Fruit fly (Drosophila melanogaster): ENCODE data around the gene CG3634.
A peak's percentile ranks its signal among the peaks of the same experiment; 100 is the strongest.

The CG3634 gene

DNA sequence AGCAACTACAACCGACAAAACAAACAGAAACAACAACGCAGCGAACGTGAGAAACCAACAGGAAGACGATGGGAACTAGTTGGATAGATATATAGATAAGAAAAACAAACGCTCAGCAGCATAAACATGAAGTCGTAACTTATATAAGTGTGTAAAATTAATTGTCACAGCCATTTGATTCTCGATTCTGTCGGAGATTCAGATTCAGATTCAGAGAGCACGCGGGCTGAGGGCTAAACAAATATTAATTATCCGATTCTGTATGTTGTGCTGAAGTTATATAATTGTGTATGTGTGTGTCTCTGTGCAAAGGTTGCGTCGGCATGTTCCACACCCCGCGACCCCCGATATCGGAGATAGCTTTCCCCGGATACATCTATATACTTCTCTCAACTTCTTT, 25.1 kb upstream of the CG3634 start:
- TF ChIP-seq svp (GFP tag) (no peak), Eip78C (GFP tag) (peak; percentile 29)

DNA sequence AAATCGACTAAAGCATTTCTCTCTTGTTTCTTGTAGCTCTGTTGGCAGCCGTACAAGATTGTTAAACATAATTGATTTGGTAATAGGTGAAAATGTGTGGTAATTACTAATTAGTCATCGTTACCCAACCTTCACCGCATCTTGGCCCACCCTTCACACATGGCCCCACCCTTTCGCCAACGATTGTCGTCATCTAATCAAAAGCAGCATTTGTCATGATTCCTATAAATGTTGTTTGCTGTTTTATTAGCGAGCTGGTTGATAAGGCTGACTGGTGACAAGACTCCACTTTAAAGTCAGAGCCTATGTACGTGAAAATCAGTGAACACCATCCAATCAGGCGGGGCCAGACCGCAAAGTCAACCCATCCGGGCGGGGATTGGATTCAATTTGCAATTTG, 21.3 kb upstream of the CG3634 start:
- TF ChIP-seq achi (GFP tag; optimal IDR thresholded peaks at IDR 0.05) (no peak), vri (GFP tag; optimal IDR thresholded peaks at IDR 0.05) (peak; percentile 47), Smox (GFP tag; optimal IDR thresholded peaks at IDR 0.05) (no peak), CG6792 (GFP tag; optimal IDR thresholded peaks at IDR 0.05) (no peak)

DNA sequence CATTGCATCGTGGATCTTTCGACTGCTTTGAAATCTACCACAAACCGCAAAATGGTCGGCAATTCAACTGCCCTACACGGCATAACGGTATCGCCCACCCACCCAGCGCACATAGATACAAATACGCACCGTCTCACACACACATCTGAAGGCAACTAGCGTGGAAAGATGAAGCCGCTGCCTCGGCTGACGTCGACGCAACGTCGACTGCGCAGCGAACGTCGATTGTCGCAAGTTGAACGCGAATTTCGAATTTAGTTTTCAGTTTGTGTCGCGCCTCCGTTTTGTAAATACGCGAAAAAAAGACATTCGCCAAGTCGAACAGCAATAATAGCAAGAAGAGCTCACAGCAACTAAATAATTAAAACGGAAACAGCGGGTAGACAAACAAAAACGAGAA, 18.9 kb upstream of the CG3634 start:
- TF ChIP-seq CG6808 (GFP tag; optimal IDR thresholded peaks at IDR 0.05), result no peak
- TF ChIP-seq CG9139 (GFP tag; optimal IDR thresholded peaks at IDR 0.05), result no peak
- no peak for TF ChIP-seq CG6276 (GFP tag; optimal IDR thresholded peaks at IDR 0.05)
- no peak for TF ChIP-seq esn (GFP tag; optimal IDR thresholded peaks at IDR 0.05)
- TF ChIP-seq Eip75B (GFP tag; optimal IDR thresholded peaks at IDR 0.05), result no peak
- TF ChIP-seq Ets21C (GFP tag; optimal IDR thresholded peaks at IDR 0.05), result no peak
- no peak for TF ChIP-seq OdsH (GFP tag; optimal IDR thresholded peaks at IDR 0.05)
- TF ChIP-seq CG10631 (GFP tag; optimal IDR thresholded peaks at IDR 0.05), result no peak
- no peak for TF ChIP-seq Lpt (GFP tag; optimal IDR thresholded peaks at IDR 0.05)
- TF ChIP-seq CG3919 (GFP tag; optimal IDR thresholded peaks at IDR 0.05), result no peak
- no peak for TF ChIP-seq CG6854 (GFP tag; optimal IDR thresholded peaks at IDR 0.05)
- no peak for TF ChIP-seq fkh (GFP tag; optimal IDR thresholded peaks at IDR 0.05)
- no peak for TF ChIP-seq CG15336 (GFP tag; IDR thresholded peaks at IDR 0.05)
- TF ChIP-seq dac (GFP tag; optimal IDR thresholded peaks at IDR 0.05), result no peak
- no peak for TF ChIP-seq fd59A (GFP tag; optimal IDR thresholded peaks at IDR 0.05)
- TF ChIP-seq Blimp-1 (GFP tag; optimal IDR thresholded peaks at IDR 0.05), result no peak

DNA sequence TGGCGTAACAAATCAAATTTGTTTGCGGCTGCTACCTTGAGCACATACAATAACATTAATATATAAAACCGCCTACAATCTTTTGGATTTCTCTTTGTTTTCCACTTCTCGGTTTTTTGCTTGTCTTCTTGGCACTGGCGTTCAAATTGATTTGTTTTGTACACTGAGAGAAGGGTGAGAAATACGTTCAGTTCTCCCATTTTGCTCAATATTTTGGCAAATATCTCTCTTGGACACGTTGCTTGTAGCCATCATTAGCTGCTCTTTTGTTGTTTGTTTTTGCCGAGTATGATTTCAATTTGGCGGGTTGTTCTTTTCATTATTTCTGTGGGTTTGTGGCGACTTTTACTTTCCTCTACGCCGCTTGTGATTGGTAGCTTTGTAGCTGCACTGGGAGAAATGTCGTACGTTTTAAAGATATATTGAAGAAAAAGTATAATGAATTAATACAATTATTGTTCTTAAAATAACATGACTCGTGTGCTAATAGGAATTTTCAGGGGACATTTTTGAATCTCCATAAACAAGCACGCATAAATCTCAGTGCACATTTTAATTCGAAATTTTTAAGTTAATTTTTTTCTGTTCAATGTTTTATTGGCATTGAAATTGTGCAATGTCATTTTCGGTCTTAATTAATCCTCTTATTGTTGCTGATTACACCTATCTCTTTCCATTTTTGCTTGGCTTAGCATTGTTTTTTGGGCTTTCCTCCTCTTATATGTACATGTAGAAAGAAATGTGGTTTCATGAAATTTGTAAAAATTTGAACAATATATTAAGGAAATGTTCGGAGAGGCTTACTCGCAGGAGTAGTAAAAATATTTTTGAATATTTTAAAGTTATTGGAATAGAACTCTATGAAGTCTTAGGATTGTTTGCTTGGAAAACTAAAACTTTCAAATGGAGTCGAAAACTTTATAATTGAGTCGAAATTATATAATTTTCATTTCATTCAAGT, 18.2 kb upstream of the CG3634 start:
- TF ChIP-seq OdsH (GFP tag; optimal IDR thresholded peaks at IDR 0.05) (peak; percentile 38), CG10669 (GFP tag; optimal IDR thresholded peaks at IDR 0.05) (no peak), CG8119 (GFP tag; IDR thresholded peaks at IDR 0.05) (no peak), Hr39 (GFP tag; optimal IDR thresholded peaks at IDR 0.05) (peak; percentile 35), ss (GFP tag; optimal IDR thresholded peaks at IDR 0.05) (no peak), cyc (GFP tag; optimal IDR thresholded peaks at IDR 0.05) (peak; percentile 47), CG8632 (GFP tag; optimal IDR thresholded peaks at IDR 0.05) (peak; percentile 4), Met (GFP tag; optimal IDR thresholded peaks at IDR 0.05) (peak; percentile 51), Ets96B (tag; optimal IDR thresholded peaks at IDR 0.05) (no peak), net (GFP tag; optimal IDR thresholded peaks at IDR 0.05) (peak; percentile 22), CG31627 (GFP tag; optimal IDR thresholded peaks at IDR 0.05) (peak; percentile 36), CG11762 (GFP tag; optimal IDR thresholded peaks at IDR 0.05; ENCODE audit: insufficient read depth) (no peak), CG6808 (GFP tag; optimal IDR thresholded peaks at IDR 0.05) (no peak), Hr4 (GFP tag; optimal IDR thresholded peaks at IDR 0.05) (peak; percentile 27), svp (GFP tag) (peak; percentile 84), esn (GFP tag; optimal IDR thresholded peaks at IDR 0.05) (peak; percentile 59), CG6163 (GFP tag; IDR thresholded peaks at IDR 0.05) (no peak), dsx (GFP tag; optimal IDR thresholded peaks at IDR 0.05; ENCODE audit: poor library complexity, severe bottlenecking) (no peak), lz (GFP tag; optimal IDR thresholded peaks at IDR 0.05) (peak; percentile 44), CG8319 (GFP tag; optimal IDR thresholded peaks at IDR 0.05) (no peak), Sox102F (GFP tag; optimal IDR thresholded peaks at IDR 0.05) (peak; percentile 15), CG6792 (GFP tag; optimal IDR thresholded peaks at IDR 0.05) (no peak), Eip78C (GFP tag) (peak; percentile 53), topi (GFP tag; optimal IDR thresholded peaks at IDR 0.05) (peak; percentile 50), CG7368 (GFP tag; optimal IDR thresholded peaks at IDR 0.05) (no peak), CG34406 (GFP tag; optimal IDR thresholded peaks at IDR 0.05) (no peak), Sox14 (GFP tag; optimal IDR thresholded peaks at IDR 0.05) (no peak), Blimp-1 (GFP tag; optimal IDR thresholded peaks at IDR 0.05) (no peak)
